Worm (Caenorhabditis elegans): ENCODE data around the gene Y54G2A.11.
"Not testable (repeated sequence)": the region's sequence is repeated elsewhere in the genome, so short reads cannot be mapped to it uniquely, and the experiment has no call there.

Gene Y54G2A.11

ce11 chrIV:2801558-2801957 is 30.0 kb upstream of the Y54G2A.11 start, which contains the start of gene Y54G2A.44:
Gene Y54G2A.44, plus strand, starts transcription at chrIV:2801858.
- TF ChIP-seq egl-5, snpc-4, lin-15B (tag; optimal IDR thresholded peaks at IDR 0.05): not testable (repeated sequence)

- TF ChIP-seq nfya-1 (tag; optimal IDR thresholded peaks at IDR 0.05; ENCODE audit: insufficient read depth): peak; percentile 16
- peak; percentile 19 for TF ChIP-seq elt-2 (tag; optimal IDR thresholded peaks at IDR 0.05)
- peak; percentile 16 for TF ChIP-seq hmg-11 (tag; optimal IDR thresholded peaks at IDR 0.05)
- no peak for TF ChIP-seq fkh-2 (tag; optimal IDR thresholded peaks at IDR 0.05)
- TF ChIP-seq lin-15B (tag; optimal IDR thresholded peaks at IDR 0.05): peak; percentile 14
Observed at ce11 chrIV:2801004-2801403, 29.4 kb upstream of the Y54G2A.11 start.

ce11 chrIV:2799890-2800289 is 28.3 kb upstream of the Y54G2A.11 start:
- TF ChIP-seq eor-1 (tag; optimal IDR thresholded peaks at IDR 0.05): no peak
- no peak for TF ChIP-seq nhr-237 (tag; optimal IDR thresholded peaks at IDR 0.05)
- no peak for TF ChIP-seq ceh-28 (tag; optimal IDR thresholded peaks at IDR 0.05)
- no peak for TF ChIP-seq lsy-12 (tag; optimal IDR thresholded peaks at IDR 0.05)
- TF ChIP-seq lin-39 (tag; optimal IDR thresholded peaks at IDR 0.05): no peak
- TF ChIP-seq pqm-1 (tag; optimal IDR thresholded peaks at IDR 0.05): no peak
- TF ChIP-seq unc-62 (GFP tag; optimal IDR thresholded peaks at IDR 0.05): no peak
- TF ChIP-seq nfya-1 (tag; optimal IDR thresholded peaks at IDR 0.05; ENCODE audit: insufficient read depth): no peak

- TF ChIP-seq R02D3.7 (tag; optimal IDR thresholded peaks at IDR 0.05) (no peak), aly-2 (tag; optimal IDR thresholded peaks at IDR 0.05) (no peak), ceh-16 (tag; optimal IDR thresholded peaks at IDR 0.05) (no peak), egl-5 (tag; optimal IDR thresholded peaks at IDR 0.05) (no peak), mdl-1 (tag; optimal IDR thresholded peaks at IDR 0.05) (no peak), ztf-11 (tag; optimal IDR thresholded peaks at IDR 0.05) (no peak), nhr-67 (tag; optimal IDR thresholded peaks at IDR 0.05) (no peak), ama-1 (optimal IDR thresholded peaks at IDR 0.05) (no peak), jun-1 (tag; optimal IDR thresholded peaks at IDR 0.05) (no peak), nhr-25 (tag; optimal IDR thresholded peaks at IDR 0.05) (no peak), nhr-28 (tag; optimal IDR thresholded peaks at IDR 0.05) (no peak), skn-1 (tag; optimal IDR thresholded peaks at IDR 0.05) (no peak)
Observed at ce11 chrIV:2799389-2799788, 27.8 kb upstream of the Y54G2A.11 start, which contains the start of gene Y54G2A.10. Gene Y54G2A.10, plus strand, starts transcription at chrIV:2799689.

- peak; percentile 84 for TF ChIP-seq pha-4 (tag; optimal IDR thresholded peaks at IDR 0.05)
- no peak for TF ChIP-seq tbx-2 (tag; optimal IDR thresholded peaks at IDR 0.05)
- TF ChIP-seq snpc-4 (tag; optimal IDR thresholded peaks at IDR 0.05): no peak
- TF ChIP-seq elt-2 (tag; optimal IDR thresholded peaks at IDR 0.05): peak; percentile 82
- TF ChIP-seq pqm-1 (tag; optimal IDR thresholded peaks at IDR 0.05): peak; percentile 74
- TF ChIP-seq skn-1 (tag; optimal IDR thresholded peaks at IDR 0.05): peak; percentile 35
Observed at ce11 chrIV:2798339-2798738, 26.7 kb upstream of the Y54G2A.11 start, which contains the start of gene Y54G2A.52. Gene Y54G2A.52, minus strand, starts transcription at chrIV:2798686.

ce11 chrIV:2793956-2794355 is 22.4 kb upstream of the Y54G2A.11 start:
- TF ChIP-seq unc-39 (tag; optimal IDR thresholded peaks at IDR 0.05) (no peak), nfya-1 (tag; optimal IDR thresholded peaks at IDR 0.05; ENCODE audit: insufficient read depth) (peak; percentile 88)

ce11 chrIV:2788389-2788788 is 16.8 kb upstream of the Y54G2A.11 start, which contains the start of gene atln-1:
Gene atln-1, plus strand, starts transcription at chrIV:2788689.
- TF ChIP-seq unc-62 (GFP tag; optimal IDR thresholded peaks at IDR 0.05); ztf-4 (tag; optimal IDR thresholded peaks at IDR 0.05); ama-1 (optimal IDR thresholded peaks at IDR 0.05): not testable (repeated sequence)

- TF ChIP-seq lin-39 (tag; optimal IDR thresholded peaks at IDR 0.05): no peak
- no peak for TF ChIP-seq nhr-77 (tag; optimal IDR thresholded peaks at IDR 0.05)
- TF ChIP-seq nhr-76 (tag; optimal IDR thresholded peaks at IDR 0.05): no peak
- TF ChIP-seq nhr-12 (tag; optimal IDR thresholded peaks at IDR 0.05): no peak
- no peak for TF ChIP-seq lsy-12 (tag; optimal IDR thresholded peaks at IDR 0.05)
- TF ChIP-seq jun-1 (tag; optimal IDR thresholded peaks at IDR 0.05): no peak
- TF ChIP-seq pha-4 (tag; optimal IDR thresholded peaks at IDR 0.05): peak; percentile 82
- no peak for TF ChIP-seq R02D3.7 (tag; optimal IDR thresholded peaks at IDR 0.05)
- TF ChIP-seq nhr-237 (tag; optimal IDR thresholded peaks at IDR 0.05): no peak
- TF ChIP-seq lin-15B (tag; optimal IDR thresholded peaks at IDR 0.05): peak; percentile 40
- TF ChIP-seq skn-1 (tag; optimal IDR thresholded peaks at IDR 0.05): no peak
- peak; percentile 45 for TF ChIP-seq nfya-1 (tag; optimal IDR thresholded peaks at IDR 0.05; ENCODE audit: insufficient read depth)
- peak; percentile 40 for TF ChIP-seq nhr-23 (tag; optimal IDR thresholded peaks at IDR 0.05)
- TF ChIP-seq unc-62 (GFP tag; optimal IDR thresholded peaks at IDR 0.05): no peak
- TF ChIP-seq nhr-28 (tag; optimal IDR thresholded peaks at IDR 0.05): no peak
- TF ChIP-seq snpc-4 (tag; optimal IDR thresholded peaks at IDR 0.05): no peak
- TF ChIP-seq fkh-2 (tag; optimal IDR thresholded peaks at IDR 0.05): no peak
- TF ChIP-seq ceh-82 (tag; optimal IDR thresholded peaks at IDR 0.05): no peak
- TF ChIP-seq fos-1 (tag; optimal IDR thresholded peaks at IDR 0.05): no peak
- TF ChIP-seq nhr-25 (tag; optimal IDR thresholded peaks at IDR 0.05): no peak
- no peak for TF ChIP-seq pqm-1 (tag; optimal IDR thresholded peaks at IDR 0.05)
- peak; percentile 25 for TF ChIP-seq elt-2 (tag; optimal IDR thresholded peaks at IDR 0.05)
- TF ChIP-seq nhr-43 (tag; optimal IDR thresholded peaks at IDR 0.05; ENCODE audit: poor library complexity, severe bottlenecking): no peak
- TF ChIP-seq mdl-1 (tag; optimal IDR thresholded peaks at IDR 0.05): no peak
Observed at ce11 chrIV:2785057-2785456, 13.5 kb upstream of the Y54G2A.11 start.

Data from whole organism, L3 larva.